Worm (Caenorhabditis elegans): ENCODE results near the gene R06F6.14.

R06F6.14 gene

DNA sequence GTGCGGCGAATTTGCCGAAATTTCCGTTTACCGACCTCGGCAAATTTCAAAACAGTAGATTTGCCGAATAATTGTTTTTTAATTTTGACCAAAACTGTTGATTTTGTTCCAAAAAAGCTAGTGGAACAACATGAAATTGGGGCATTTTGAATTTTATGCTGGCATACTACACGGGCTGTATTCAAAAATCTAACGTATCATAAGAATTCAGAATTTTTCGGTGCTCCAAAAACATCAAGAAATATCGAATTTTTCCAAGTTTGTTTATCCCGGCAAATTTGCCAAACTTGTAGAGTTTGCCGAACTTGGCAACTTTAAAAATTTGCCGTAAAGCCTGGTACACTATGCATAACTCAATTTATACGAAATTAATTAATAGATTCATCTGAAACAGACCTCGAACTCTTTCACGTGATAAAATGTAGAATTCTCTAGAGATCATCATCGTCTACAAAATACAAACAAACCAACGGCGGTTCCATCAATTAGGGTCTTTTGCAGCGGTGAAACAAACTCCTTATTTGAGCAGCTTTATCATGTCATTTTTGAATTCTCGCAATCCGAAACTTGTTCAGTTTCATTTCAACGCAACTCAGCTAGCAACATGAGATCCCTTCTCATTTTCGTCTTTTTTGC, at the start of gene R06F6.14:
R06F6.14 (plus strand) TSS at position 586 of the 636 bp plus-strand sequence.
- TF ChIP-seq ztf-29 (GFP tag; IDR thresholded peaks at IDR 0.05) = no peak
- no peak for TF ChIP-seq ztf-23 (GFP tag; IDR thresholded peaks at IDR 0.05)
- TF ChIP-seq tab-1 (GFP tag; IDR thresholded peaks at IDR 0.05) = no peak
- no peak for TF ChIP-seq cog-1 (tag; optimal IDR thresholded peaks at IDR 0.05)
- TF ChIP-seq flt-1 (GFP tag; IDR thresholded peaks at IDR 0.05) = no peak
- no peak for TF ChIP-seq ref-1 (GFP tag; conservative IDR thresholded peaks at IDR 0.05)
- TF ChIP-seq klf-2 (GFP tag; conservative IDR thresholded peaks at IDR 0.05) = no peak
- TF ChIP-seq T22C8.4 (GFP tag; IDR thresholded peaks at IDR 0.05) = no peak
- no peak for TF ChIP-seq med-1 (GFP tag; optimal IDR thresholded peaks at IDR 0.05; ENCODE audit: insufficient read depth)

DNA sequence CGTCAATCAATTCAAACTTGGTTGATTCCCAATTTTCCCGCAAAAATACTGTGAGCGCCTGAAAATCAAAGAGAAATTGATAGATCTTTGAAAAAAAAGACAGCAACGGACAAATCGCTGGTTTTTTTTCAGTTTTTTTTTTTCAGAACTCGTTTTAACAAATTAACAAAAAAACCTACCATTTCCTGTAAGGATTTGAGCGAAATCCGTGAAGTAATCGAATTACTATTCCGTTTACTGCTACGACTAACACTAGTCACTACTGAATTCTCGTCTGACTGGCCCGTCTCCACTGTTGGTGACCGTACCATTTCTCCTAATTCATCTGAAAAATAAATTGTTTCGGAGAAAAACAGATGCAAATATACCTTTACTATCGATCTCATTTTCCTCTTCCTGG, 49.7 kb upstream of the R06F6.14 start:
- no peak for TF ChIP-seq tab-1 (GFP tag; IDR thresholded peaks at IDR 0.05)
- no peak for TF ChIP-seq T22C8.4 (GFP tag; IDR thresholded peaks at IDR 0.05)
- TF ChIP-seq ref-1 (GFP tag; conservative IDR thresholded peaks at IDR 0.05) = no peak
- no peak for TF ChIP-seq flt-1 (GFP tag; IDR thresholded peaks at IDR 0.05)
- TF ChIP-seq med-1 (GFP tag; optimal IDR thresholded peaks at IDR 0.05; ENCODE audit: insufficient read depth) = no peak
- no peak for TF ChIP-seq klf-2 (GFP tag; conservative IDR thresholded peaks at IDR 0.05)
- no peak for TF ChIP-seq ztf-23 (GFP tag; IDR thresholded peaks at IDR 0.05)

DNA sequence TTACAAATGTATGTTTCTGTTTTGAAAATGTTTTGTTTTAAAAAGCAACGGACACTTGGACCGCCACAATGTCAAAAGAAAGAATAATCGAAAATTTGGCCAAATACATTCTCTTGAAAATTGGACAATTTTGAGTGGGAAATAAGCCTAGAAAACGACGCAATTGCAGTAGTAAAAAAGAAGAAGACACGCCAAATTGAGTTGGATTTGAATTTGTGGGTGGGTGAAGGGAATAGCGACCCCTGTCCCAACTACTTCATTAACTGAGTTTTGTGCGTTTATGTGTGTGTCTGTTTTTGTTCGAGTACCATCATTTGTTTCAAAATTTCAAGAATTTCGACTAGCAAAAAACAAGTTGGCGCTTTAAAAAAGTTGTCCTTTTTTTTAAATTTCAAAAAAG, 48.3 kb upstream of the R06F6.14 start:
- no peak for TF ChIP-seq med-1 (GFP tag; optimal IDR thresholded peaks at IDR 0.05; ENCODE audit: insufficient read depth)

DNA sequence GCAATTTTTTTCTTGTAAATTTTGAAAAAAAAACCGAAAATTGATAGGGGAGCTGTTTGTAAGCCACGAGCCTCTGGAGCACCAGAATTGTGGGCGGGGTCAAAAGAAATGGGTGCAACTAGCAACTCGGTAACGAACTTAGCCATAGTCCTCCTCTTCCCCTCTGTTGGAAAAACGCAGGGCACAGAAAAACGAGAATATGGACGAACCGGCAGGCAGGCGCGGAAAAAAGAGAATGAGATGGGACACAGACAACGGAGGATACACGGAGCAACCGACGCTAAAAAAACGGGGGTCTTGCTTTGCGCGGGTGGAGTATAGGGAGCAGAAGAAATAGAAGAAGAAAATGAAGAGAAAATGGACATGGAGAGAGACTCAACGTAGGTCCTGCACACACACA, 47.4 kb upstream of the R06F6.14 start:
- no peak for TF ChIP-seq ztf-29 (GFP tag; IDR thresholded peaks at IDR 0.05)
- no peak for TF ChIP-seq ref-1 (GFP tag; conservative IDR thresholded peaks at IDR 0.05)

DNA sequence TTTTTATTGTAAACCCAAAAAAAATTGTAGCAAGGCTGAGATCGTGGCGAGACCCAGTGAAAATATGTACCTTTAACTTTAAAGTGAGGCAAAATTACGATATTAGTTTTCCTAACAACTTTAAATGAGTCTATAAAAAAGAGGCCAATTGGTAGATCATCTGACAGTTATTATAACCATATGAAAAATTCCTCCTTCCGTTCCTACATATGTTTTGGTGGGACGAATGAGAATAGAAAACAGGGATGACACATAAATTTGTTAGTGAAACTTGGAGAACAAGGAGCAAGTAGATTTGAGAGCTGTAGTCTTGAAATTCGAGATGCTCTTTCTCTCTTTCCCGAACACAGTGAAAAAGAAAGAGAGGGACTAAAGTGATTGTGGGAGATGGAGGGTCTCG, 43.9 kb upstream of the R06F6.14 start:
- TF ChIP-seq cog-1 (tag; optimal IDR thresholded peaks at IDR 0.05) = no peak
- no peak for TF ChIP-seq med-1 (GFP tag; optimal IDR thresholded peaks at IDR 0.05; ENCODE audit: insufficient read depth)
- TF ChIP-seq ref-1 (GFP tag; conservative IDR thresholded peaks at IDR 0.05) = no peak
- TF ChIP-seq tab-1 (GFP tag; IDR thresholded peaks at IDR 0.05) = no peak
- TF ChIP-seq ztf-23 (GFP tag; IDR thresholded peaks at IDR 0.05) = no peak
- no peak for TF ChIP-seq ztf-29 (GFP tag; IDR thresholded peaks at IDR 0.05)

DNA sequence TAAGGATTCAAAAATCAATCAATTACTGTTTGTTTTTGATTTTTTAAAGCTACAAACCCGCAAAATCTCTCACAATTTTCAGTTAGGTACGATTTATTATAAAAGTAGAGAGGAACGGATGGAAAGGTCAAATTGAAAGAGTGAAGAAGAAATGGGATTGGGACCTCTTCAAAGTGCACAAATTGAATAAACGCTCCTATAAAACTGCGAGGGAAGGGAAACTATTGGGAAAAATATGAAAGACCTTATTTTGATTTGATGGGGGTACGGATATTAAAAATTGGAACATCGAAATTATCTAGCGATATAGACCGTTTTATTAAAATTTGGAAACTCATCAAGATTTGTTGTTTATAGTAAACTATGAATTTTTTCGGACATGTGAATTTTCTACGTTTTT, 42.3 kb upstream of the R06F6.14 start:
- TF ChIP-seq cog-1 (tag; optimal IDR thresholded peaks at IDR 0.05) (no peak), ztf-29 (GFP tag; IDR thresholded peaks at IDR 0.05) (no peak), tab-1 (GFP tag; IDR thresholded peaks at IDR 0.05) (no peak), ztf-23 (GFP tag; IDR thresholded peaks at IDR 0.05) (no peak), klf-2 (GFP tag; conservative IDR thresholded peaks at IDR 0.05) (no peak), T22C8.4 (GFP tag; IDR thresholded peaks at IDR 0.05) (no peak), med-1 (GFP tag; optimal IDR thresholded peaks at IDR 0.05; ENCODE audit: insufficient read depth) (no peak), flt-1 (GFP tag; IDR thresholded peaks at IDR 0.05) (no peak), ref-1 (GFP tag; conservative IDR thresholded peaks at IDR 0.05) (no peak)

DNA sequence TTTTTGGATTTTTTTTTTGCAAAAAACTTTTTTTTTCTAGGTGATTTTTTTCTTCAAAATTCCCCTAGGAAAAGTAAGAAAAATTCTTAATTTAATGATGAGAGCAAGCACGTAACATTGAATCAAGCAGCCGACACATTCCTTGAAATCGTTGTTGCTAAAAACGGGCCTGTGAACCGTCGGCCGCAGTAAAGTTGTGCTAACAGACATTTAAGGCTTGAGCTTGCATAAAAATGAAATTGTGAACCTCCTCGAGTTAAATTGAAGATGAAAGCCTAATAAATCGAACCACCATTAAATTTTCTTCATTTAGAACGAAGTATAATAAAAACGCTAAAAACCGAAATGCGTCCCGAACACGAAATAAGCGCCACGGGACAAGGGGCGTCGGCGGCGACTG, 41.1 kb upstream of the R06F6.14 start:
- TF ChIP-seq ztf-23 (GFP tag; IDR thresholded peaks at IDR 0.05) (no peak), tab-1 (GFP tag; IDR thresholded peaks at IDR 0.05) (no peak), klf-2 (GFP tag; conservative IDR thresholded peaks at IDR 0.05) (no peak), ref-1 (GFP tag; conservative IDR thresholded peaks at IDR 0.05) (no peak), T22C8.4 (GFP tag; IDR thresholded peaks at IDR 0.05) (no peak)

DNA sequence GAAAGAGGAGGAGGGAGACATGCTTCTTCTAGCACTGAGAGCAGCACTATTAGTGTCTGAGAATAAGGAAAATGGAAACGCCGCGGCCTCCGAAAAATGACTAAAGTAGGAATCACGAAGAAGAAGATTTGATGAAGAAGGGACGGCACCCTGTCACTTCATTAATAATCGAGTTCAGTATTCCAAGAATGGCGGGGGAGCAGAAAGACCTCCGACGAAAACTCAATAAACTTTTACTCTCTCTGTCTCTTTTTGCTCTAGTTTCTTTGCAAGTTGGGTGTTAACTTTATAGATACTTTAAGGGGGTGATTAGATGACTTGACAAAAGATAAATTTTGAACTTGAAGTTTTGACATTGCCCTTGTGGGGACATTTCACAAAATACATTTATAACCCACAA, 39.8 kb upstream of the R06F6.14 start:
- no peak for TF ChIP-seq T22C8.4 (GFP tag; IDR thresholded peaks at IDR 0.05)
- no peak for TF ChIP-seq ztf-29 (GFP tag; IDR thresholded peaks at IDR 0.05)
- TF ChIP-seq ref-1 (GFP tag; conservative IDR thresholded peaks at IDR 0.05) = no peak
- no peak for TF ChIP-seq med-1 (GFP tag; optimal IDR thresholded peaks at IDR 0.05; ENCODE audit: insufficient read depth)
- no peak for TF ChIP-seq tab-1 (GFP tag; IDR thresholded peaks at IDR 0.05)
- TF ChIP-seq ztf-23 (GFP tag; IDR thresholded peaks at IDR 0.05) = no peak
- no peak for TF ChIP-seq flt-1 (GFP tag; IDR thresholded peaks at IDR 0.05)
- TF ChIP-seq cog-1 (tag; optimal IDR thresholded peaks at IDR 0.05) = no peak
- no peak for TF ChIP-seq klf-2 (GFP tag; conservative IDR thresholded peaks at IDR 0.05)

DNA sequence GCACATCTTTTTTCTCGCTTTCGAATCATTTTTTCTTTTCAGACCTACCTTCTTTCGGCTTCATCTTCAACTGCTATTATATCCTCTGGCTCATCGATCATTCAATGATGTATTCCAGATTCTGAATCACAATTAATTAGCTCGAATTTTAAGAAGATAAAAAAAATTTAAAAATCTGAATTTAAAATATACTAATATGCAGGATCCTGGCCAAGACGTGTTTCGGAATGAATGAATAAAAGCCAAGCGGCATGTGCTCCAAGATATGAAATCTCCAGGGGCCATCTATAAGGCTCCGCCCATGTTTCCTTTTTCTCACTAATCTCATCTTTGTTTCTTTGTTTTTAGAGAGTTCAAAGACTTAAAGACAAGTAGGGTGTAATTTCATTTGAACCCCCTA, 31.1 kb upstream of the R06F6.14 start, which contains the start of gene mpz-1:
mpz-1 (minus strand) TSS at position 101 of the 400 bp plus-strand sequence.
- no peak for TF ChIP-seq ztf-29 (GFP tag; IDR thresholded peaks at IDR 0.05)
- TF ChIP-seq flt-1 (GFP tag; IDR thresholded peaks at IDR 0.05) = no peak
- TF ChIP-seq klf-2 (GFP tag; conservative IDR thresholded peaks at IDR 0.05) = no peak
- no peak for TF ChIP-seq med-1 (GFP tag; optimal IDR thresholded peaks at IDR 0.05; ENCODE audit: insufficient read depth)
- TF ChIP-seq ztf-23 (GFP tag; IDR thresholded peaks at IDR 0.05) = no peak
- no peak for TF ChIP-seq cog-1 (tag; optimal IDR thresholded peaks at IDR 0.05)
- TF ChIP-seq ref-1 (GFP tag; conservative IDR thresholded peaks at IDR 0.05) = no peak
- no peak for TF ChIP-seq tab-1 (GFP tag; IDR thresholded peaks at IDR 0.05)
- no peak for TF ChIP-seq T22C8.4 (GFP tag; IDR thresholded peaks at IDR 0.05)

DNA sequence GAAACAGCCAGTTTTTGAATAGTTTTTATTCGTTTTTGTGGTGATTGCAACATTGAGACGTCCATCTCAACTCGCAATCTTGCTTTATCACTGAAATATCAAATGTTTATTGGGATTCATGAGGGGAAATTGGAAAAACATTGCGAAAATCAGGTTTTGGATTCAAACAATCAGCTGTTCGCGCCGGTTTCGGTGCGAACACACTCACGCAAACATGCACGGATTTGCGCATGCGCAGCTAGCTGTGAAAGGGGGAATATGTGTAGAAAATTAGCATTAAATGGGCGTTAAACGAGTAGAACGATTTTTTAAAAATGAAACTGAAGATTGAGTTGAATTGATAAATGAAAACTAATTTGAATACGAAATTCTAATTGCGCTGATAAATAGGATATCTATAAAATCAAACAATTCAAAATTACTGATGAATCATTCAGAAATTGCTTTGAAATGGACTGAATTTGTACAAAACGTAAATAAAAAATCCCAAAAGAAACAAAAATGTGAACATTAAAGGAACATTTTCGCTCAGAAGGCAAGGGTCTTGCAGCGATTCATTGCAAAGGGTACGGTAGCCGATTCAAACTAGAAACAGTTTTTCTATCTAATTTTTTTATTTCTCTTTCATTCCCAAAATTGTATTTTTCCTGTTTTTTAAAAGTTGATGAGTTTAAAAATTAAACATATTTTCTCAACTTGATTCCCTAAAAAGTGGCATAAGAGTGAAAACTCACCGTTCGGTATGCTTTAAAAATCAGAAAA, 25.7 kb upstream of the R06F6.14 start, which contains the start of gene ect-2:
ect-2 (minus strand) TSS at position 762 of the 762 bp plus-strand sequence.
- TF ChIP-seq ref-1 (GFP tag; conservative IDR thresholded peaks at IDR 0.05) = no peak
- no peak for TF ChIP-seq ztf-29 (GFP tag; IDR thresholded peaks at IDR 0.05)
- no peak for TF ChIP-seq med-1 (GFP tag; optimal IDR thresholded peaks at IDR 0.05; ENCODE audit: insufficient read depth)
- TF ChIP-seq ztf-23 (GFP tag; IDR thresholded peaks at IDR 0.05) = no peak
- TF ChIP-seq flt-1 (GFP tag; IDR thresholded peaks at IDR 0.05) = no peak
- no peak for TF ChIP-seq cog-1 (tag; optimal IDR thresholded peaks at IDR 0.05)
- TF ChIP-seq tab-1 (GFP tag; IDR thresholded peaks at IDR 0.05) = no peak
- no peak for TF ChIP-seq T22C8.4 (GFP tag; IDR thresholded peaks at IDR 0.05)
- no peak for TF ChIP-seq klf-2 (GFP tag; conservative IDR thresholded peaks at IDR 0.05)

All from whole organism, midembryonic.